Fruit fly (Drosophila melanogaster) Kc167 (cell line): ENCODE measurements around the gene SMSr.

ENCODE experiments used
- Myc ChIP-seq: fragments of >200 bp; optimal IDR thresholded peaks from 2 replicates; lab custom pipeline; 2017; ENCODE audit warnings: missing external identifiers
- Sin3A ChIP-seq: fragments of >200 bp; optimal IDR thresholded peaks from 2 replicates; lab custom pipeline; 2018; ENCODE audit warnings: missing external identifiers
- h ChIP-seq: fragments of >200 bp; optimal IDR thresholded peaks from 3 replicates; lab custom pipeline; 2018; ENCODE audit warnings: missing external identifiers
- insv ChIP-seq: fragments of >200 bp; optimal IDR thresholded peaks from 3 replicates; lab custom pipeline; 2018; ENCODE audit warnings: missing external identifiers
- psq ChIP-seq: fragments of >200 bp; optimal IDR thresholded peaks from 2 replicates; lab custom pipeline; 2017; ENCODE audit warnings: missing external identifiers
- ttk ChIP-seq: sonication (Bioruptor generic); optimal IDR thresholded peaks from 2 replicates; lab custom pipeline; 2017; ENCODE audit warnings: missing external identifiers

Gene SMSr

DNA sequence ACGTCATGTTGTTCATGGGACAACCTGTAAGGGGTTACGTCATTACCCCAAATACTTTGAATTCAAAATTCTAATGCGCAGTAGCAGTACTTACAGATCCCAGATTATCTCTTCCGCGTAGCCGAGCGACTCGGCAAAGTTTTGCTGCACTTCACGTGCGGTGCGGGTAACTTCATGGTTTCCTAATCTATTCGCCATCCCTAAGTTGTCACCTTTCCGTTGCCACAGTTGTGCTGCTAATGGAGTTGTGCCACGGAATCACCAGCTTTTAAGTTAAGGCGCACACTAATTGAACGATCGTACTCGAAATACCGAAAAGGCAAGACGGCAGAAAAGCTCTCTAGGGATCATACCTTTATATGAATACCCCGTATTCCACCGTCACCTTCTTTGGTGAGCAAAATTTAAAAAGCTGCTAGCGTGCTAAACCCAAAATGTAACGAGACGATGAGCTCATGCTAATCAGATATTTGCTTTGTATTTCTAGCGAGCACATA is 21.4 kb downstream of the SMSr start, which contains the start of gene pst:
Gene pst (minus strand): TSS at position 437 of the 497 bp plus-strand sequence.
- TF ChIP-seq Myc (lab: Kevin White, UChicago): no peak
- TF ChIP-seq insv (lab: Kevin White, UChicago): no peak
- TF ChIP-seq ttk (lab: Kevin White, UChicago): no peak
- no peak for TF ChIP-seq Sin3A

DNA sequence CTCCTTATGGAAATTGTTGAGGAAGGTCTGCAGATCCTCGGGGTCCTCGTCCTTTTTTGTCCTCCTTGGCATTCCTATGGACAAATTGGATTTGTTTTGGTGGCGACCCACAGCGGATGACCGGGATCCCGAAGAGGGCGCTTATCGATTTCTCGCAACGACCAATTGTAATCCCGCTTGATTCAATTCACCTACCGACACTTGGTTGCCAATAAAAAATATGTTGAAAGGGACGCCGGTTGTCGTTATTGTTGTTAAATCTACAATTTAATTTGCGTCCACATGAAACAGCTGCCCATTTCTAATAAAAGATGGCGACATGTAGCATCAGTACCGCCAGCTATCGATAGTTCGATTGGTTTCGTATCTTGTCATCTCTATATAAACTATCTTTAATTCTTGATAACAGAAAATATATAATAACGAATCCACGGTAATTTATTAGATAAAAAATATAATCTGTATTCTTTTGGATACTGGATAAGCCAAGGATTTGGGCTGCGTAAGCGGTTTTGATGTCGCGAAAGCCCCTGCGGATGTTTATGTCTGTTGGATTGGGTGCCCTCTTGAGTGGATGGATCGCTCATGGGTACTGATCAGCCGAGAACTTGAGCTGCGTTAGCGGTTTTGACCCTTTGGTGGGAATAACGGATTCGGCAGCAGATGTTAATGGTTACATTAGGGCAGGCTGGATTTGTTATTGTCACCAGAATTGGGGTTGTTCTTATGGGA is 24.7 kb downstream of the SMSr start, which contains the start of gene CTCF:
Gene CTCF (minus strand): TSS at position 328 of the 732 bp plus-strand sequence.
- TF ChIP-seq Myc (lab: Kevin White, UChicago) (no peak), h (no peak), insv (lab: Kevin White, UChicago) (no peak), ttk (lab: Kevin White, UChicago) (no peak), psq (lab: Kevin White, UChicago) (no peak), Sin3A (no peak)

DNA sequence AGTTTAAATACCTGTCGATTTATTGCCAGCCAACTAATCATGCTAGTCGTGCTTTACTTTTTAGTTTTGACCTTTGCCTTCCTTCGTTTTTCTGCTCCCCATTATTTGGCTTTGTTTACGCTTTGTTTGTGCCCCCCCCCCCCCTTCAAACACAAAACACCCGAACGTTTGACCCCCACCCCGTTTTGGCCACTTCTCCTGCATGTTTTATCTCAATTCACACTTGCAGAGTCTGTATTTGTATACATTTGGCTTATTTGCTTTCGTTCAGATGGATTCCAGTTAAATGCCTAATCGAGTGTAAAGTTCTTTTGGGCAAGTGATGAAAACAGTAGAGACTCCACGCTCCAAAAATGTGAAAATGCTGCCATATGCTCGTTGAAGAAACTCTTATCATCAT is 32.0 kb downstream of the SMSr start:
- no peak for TF ChIP-seq h
- no peak for TF ChIP-seq Sin3A
- no peak for TF ChIP-seq psq (lab: Kevin White, UChicago)
- no peak for TF ChIP-seq Myc (lab: Kevin White, UChicago)
- no peak for TF ChIP-seq ttk (lab: Kevin White, UChicago)
- TF ChIP-seq insv (lab: Kevin White, UChicago): no peak

DNA sequence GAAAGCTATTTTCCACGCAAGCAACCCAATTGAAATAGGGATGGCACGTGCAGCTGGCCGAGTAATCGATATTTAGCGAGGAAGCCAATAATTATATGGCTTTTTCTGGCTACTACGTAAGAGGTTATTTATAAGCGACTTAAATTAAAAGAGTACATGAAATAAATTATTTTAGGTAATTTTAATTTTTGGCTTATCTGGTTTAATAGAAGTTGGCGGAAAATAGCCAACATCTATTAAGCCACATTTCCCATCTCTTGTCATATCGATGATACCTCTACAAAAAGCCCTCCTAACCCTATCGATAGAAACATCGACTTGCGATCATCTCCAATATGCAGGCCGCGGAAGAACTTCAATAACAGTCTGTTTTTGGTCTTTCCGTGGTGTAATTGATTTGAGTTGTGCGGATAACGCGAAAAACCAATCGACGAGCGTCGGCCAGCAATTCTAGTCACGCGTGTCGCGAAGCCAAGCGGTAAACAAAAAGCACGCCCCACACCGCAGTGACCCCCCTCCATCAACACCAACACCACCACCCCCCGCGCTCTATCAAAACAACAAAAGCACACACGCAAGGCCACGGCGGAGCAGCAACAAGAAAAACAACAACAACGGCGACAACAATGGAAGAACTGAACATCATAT is 33.2 kb downstream of the SMSr start, which contains the start of the genes Srp19 and qm:
Gene Srp19 (minus strand): TSS at position 51 of the 648 bp plus-strand sequence.
Gene qm (plus strand): TSS at position 330 of the 648 bp plus-strand sequence.
- TF ChIP-seq Myc (lab: Kevin White, UChicago) (no peak), Sin3A (no peak), h (no peak), psq (lab: Kevin White, UChicago) (no peak), ttk (lab: Kevin White, UChicago) (no peak), insv (lab: Kevin White, UChicago) (no peak)

DNA sequence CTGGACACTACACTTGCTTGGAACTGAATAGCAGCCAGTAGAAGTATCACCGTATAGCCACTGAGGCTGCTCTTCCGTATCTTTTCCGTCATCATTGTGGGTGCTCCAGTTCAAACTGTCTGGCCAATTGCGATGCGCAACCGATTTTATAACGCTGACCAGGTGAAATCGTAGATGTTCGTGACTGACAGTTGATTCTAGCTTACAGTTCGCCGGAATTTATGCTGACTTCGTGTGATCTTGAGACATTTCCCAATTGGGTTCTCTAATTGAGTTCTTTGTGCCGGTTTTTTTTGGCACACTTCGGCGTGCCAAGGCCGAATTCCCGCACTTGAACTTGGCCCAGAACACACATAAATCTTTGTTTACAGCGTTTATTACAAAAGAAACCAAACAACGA is 34.3 kb downstream of the SMSr start, which contains the start of gene CG14834:
Gene CG14834 (minus strand): TSS at position 173 of the 400 bp plus-strand sequence.
- TF ChIP-seq insv (lab: Kevin White, UChicago): no peak
- TF ChIP-seq psq (lab: Kevin White, UChicago): no peak
- no peak for TF ChIP-seq ttk (lab: Kevin White, UChicago)
- no peak for TF ChIP-seq Sin3A
- TF ChIP-seq Myc (lab: Kevin White, UChicago): no peak
- TF ChIP-seq h: no peak

DNA sequence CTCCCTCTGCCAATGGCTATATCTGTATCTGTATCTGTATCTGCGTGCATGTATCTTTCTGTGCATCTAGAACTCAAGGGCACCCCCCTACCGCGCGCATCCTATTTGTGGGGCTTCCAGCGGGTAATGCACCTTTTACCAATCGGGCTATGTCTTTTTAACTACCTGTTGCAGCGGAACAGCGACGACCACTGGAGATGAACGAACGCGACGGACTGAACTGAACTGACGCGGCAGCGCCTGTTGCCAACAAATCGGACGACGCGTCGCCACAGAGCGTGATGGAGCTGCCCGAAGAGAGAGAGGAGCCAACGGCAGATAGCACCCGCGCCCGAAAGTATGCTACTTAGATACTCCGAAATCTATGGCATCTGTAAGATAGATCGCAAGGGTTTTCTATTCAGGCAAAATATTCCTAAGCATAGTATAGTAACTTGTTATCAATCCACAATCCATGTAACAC is 36.3 kb downstream of the SMSr start, which contains the start of gene Cln7:
Gene Cln7 (minus strand): TSS at position 219 of the 463 bp plus-strand sequence.
- TF ChIP-seq insv (lab: Kevin White, UChicago) (no peak), Sin3A (no peak), ttk (lab: Kevin White, UChicago) (no peak), h (no peak), Myc (lab: Kevin White, UChicago) (no peak), psq (lab: Kevin White, UChicago) (no peak)

DNA sequence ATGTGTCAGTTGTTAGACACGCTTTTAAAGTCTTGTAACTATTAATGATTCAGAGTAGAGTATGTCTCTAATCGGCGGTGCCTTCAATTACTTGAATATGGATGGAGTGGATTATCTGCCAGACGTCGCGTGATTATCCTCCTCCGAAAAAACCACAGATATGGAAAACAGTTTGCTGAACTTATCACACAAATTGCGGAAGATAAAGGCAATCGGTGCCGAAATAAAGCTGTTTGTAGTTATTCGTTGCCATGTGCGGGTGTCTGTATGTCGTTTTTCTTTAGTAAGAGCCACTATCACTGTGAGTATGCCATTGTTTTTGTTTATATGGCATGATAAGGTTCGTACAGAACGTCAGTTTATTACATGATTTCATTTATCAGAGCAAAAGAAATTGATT is 37.3 kb downstream of the SMSr start:
- TF ChIP-seq ttk (lab: Kevin White, UChicago): no peak
- TF ChIP-seq Myc (lab: Kevin White, UChicago): no peak
- TF ChIP-seq h: no peak
- no peak for TF ChIP-seq insv (lab: Kevin White, UChicago)
- TF ChIP-seq psq (lab: Kevin White, UChicago): no peak
- TF ChIP-seq Sin3A: no peak

DNA sequence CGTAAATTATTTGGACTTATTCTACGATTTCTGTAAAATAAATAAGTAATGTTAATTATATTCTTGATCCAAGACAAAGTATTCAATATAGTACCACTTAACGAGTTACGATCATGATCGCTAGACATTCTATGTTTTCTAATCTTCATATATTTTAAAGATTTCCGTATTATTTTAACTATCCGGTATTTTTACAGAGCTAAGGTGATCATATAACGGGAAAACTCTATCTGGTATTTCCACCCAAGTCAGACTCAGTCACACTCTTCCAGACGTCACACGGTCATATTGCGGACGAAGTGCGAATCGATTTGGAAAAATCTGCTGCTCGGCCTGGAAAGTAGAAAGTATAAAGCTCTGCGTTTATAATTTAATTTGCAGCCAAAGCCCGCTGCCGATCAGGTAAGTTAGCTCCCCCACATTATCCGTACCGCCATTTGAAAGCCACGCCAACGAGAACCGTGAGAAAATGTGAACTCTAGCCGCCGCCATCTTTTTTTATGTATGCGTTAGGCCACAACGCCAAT is 42.0 kb downstream of the SMSr start, which contains the start of the genes lark and eco:
Gene lark (plus strand): TSS at position 51 of the 527 bp plus-strand sequence.
Gene eco (minus strand): TSS at position 125 of the 527 bp plus-strand sequence.
- TF ChIP-seq h: no peak
- TF ChIP-seq psq (lab: Kevin White, UChicago): no peak
- no peak for TF ChIP-seq ttk (lab: Kevin White, UChicago)
- no peak for TF ChIP-seq Myc (lab: Kevin White, UChicago)
- no peak for TF ChIP-seq insv (lab: Kevin White, UChicago)
- no peak for TF ChIP-seq Sin3A

DNA sequence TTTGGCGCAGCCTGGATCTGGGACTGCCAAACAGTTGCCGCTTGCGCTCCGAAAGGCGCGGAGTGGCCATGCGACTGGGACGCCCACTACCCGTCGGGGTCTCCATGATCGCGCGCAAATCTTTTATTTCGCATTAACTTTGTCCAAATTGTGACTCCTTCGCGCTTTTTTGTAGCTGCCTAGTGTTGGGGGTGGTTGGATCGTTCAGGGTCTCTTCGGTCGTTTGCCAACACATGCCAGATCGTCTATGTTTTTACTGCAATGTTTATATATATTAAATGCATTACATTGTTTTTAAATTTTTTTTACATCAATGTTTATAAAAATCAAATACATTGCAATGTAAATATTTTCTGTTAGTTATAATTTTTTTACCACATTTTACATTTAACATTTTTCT is 42.5 kb downstream of the SMSr start:
- TF ChIP-seq psq (lab: Kevin White, UChicago) (no peak), Myc (lab: Kevin White, UChicago) (no peak), h (no peak), Sin3A (no peak), ttk (lab: Kevin White, UChicago) (no peak), insv (lab: Kevin White, UChicago) (no peak)

DNA sequence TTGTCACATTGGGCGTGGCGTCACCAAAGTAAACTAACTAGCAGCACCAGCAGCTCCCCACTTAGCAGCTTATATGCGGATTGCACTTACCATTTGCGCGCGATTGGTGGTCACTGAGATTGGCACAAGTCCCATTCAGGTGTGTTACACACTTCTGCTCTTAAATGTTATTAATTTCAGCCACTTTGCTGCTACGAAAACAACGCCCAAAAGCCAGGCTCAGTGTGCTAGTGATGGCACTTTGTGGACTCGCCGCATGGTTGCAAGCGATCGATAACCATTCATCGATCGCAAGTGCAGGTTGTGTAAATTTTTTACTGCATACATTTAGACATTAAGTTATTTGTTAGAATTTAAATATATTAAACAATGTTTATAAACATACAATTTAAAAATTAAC is 46.3 kb downstream of the SMSr start, which contains the start of the genes wrm1 and wrm2:
Gene wrm1 (minus strand): TSS at position 237 of the 400 bp plus-strand sequence.
Gene wrm2 (minus strand): TSS at position 237 of the 400 bp plus-strand sequence.
- no peak for TF ChIP-seq insv (lab: Kevin White, UChicago)
- no peak for TF ChIP-seq ttk (lab: Kevin White, UChicago)
- TF ChIP-seq Sin3A: no peak
- no peak for TF ChIP-seq psq (lab: Kevin White, UChicago)
- TF ChIP-seq Myc (lab: Kevin White, UChicago): no peak
- TF ChIP-seq h: no peak

DNA sequence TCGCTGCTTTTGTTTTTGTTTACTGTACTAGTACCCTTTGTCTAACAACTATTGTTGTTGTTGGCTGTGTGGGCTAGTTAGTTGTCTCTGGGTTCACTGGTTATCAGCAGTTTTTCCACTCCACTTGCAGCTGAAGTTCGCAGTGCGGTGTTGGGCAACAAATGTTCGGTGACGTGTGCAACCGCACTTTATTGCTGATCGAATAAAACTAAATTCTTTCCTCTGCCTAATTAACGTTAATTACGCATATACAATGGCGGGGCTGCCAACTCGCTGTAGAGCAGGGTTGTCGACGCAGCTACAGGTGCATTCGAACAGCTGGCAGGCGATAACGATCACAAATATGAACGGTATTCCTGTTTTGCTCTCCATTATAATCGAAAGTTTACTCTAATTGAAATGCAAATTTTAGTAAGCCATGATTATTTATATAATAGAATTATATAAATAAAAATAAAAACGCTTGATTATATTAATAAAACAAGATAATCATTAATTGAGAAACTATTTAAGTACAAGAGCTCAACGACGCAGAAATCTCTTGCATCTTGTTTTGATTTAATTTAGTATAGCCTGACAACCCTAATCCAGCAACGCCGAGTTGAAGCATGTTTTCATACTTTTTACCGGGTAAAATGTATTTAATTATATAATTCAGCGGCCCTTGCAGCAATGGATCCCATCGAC is 52.6 kb downstream of the SMSr start, which contains the start of the genes mrva, CG42307 and mus312:
Gene mrva (minus strand): TSS at position 276 of the 687 bp plus-strand sequence.
Gene CG42307 (plus strand): TSS at position 566 of the 687 bp plus-strand sequence.
Gene mus312 (plus strand): TSS at position 566 of the 687 bp plus-strand sequence.
- TF ChIP-seq Myc (lab: Kevin White, UChicago) (no peak), psq (lab: Kevin White, UChicago) (no peak), Sin3A (no peak), ttk (lab: Kevin White, UChicago) (no peak), h (no peak), insv (lab: Kevin White, UChicago) (no peak)
